Worm (Caenorhabditis elegans): ENCODE data around the gene C44H9.6.

DNA sequence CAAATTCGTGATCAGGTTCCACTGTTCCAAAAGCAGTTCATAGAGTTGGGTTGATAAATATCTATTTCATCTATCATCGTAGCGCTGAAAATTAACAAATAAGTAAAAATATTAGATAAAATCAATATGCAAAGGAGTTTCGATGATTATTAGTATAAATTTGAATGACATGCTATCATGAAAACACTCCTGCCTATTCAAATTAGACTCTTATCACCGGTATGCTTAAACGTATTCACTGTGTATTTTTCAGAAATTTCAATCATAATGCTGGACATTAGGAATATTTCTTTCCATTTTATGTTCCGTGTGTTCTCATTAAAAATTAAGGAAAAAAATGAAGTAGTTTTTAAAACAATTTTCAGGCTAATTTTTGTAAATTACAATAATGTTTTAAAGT is at the start of gene C44H9.6:
- TF ChIP-seq pha-4 (tag; optimal IDR thresholded peaks at IDR 0.05): no peak
- TF ChIP-seq lin-13 (tag; optimal IDR thresholded peaks at IDR 0.05): no peak
- no peak for TF ChIP-seq nhr-12 (tag; optimal IDR thresholded peaks at IDR 0.05)
- no peak for TF ChIP-seq unc-120 (tag; optimal IDR thresholded peaks at IDR 0.05; ENCODE audit: poor library complexity, severe bottlenecking)
- no peak for TF ChIP-seq elt-1 (tag; optimal IDR thresholded peaks at IDR 0.05; ENCODE audit: borderline replicate concordance, insufficient read depth)
- TF ChIP-seq lsy-2 (tag; optimal IDR thresholded peaks at IDR 0.05): no peak
- no peak for TF ChIP-seq ceh-43 (GFP tag; optimal IDR thresholded peaks at IDR 0.05)
- TF ChIP-seq unc-62 (GFP tag; optimal IDR thresholded peaks at IDR 0.05): no peak
- TF ChIP-seq elt-3 (tag; optimal IDR thresholded peaks at IDR 0.05): no peak
- TF ChIP-seq ces-1 (GFP tag; optimal IDR thresholded peaks at IDR 0.05): no peak
- no peak for TF ChIP-seq sem-2 (GFP tag; optimal IDR thresholded peaks at IDR 0.05)
- no peak for TF ChIP-seq lin-32 (GFP tag; optimal IDR thresholded peaks at IDR 0.05)
- no peak for TF ChIP-seq ztf-11 (tag; optimal IDR thresholded peaks at IDR 0.05)

Measured in whole organism, mixed stage, embryonic.